Fruit fly (Drosophila melanogaster): ENCODE data around the gene CG15390.

Gene CG15390

dm6 chr2L:2417865-2418264, 43.4 kb downstream of the CG15390 start, which contains the start of gene CG34448:
TSS of gene CG34448 (minus strand) at chr2L:2417965.
- TF ChIP-seq CG8478 (optimal IDR thresholded peaks at IDR 0.05) (no peak), CTCF (optimal IDR thresholded peaks at IDR 0.05) (no peak)

DNA sequence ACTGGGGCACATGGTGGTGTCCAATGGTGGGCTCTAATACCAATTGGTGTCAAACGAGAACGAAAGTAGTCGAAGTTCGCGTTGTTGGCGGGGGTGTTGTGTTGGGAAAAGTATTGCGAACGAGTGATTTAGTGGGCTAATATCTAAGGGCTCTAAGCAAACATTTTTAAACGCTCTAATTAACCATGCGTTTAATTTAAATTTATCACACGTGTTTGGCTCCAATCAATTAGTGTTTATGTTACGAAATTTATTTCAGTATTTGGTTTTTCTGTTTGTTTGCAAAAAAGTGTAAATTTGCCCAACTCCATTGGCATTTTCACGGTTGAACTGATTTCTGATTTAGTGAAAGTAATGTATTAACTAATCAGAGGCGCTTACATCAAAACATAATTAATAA, 45.4 kb downstream of the CG15390 start, which contains the start of gene CG34447:
Gene CG34447 (minus strand): TSS at position 101 of the 400 bp plus-strand sequence.
- TF ChIP-seq CG8478 (optimal IDR thresholded peaks at IDR 0.05) = no peak
- no peak for TF ChIP-seq CTCF (optimal IDR thresholded peaks at IDR 0.05)

dm6 chr2L:2420490-2420889, 46.0 kb downstream of the CG15390 start, which contains the start of gene CG9886:
TSS of gene CG9886 (plus strand) at chr2L:2420830.
- TF ChIP-seq CG8478 (optimal IDR thresholded peaks at IDR 0.05) (no peak), CTCF (optimal IDR thresholded peaks at IDR 0.05) (no peak)

- TF ChIP-seq CG8478 (optimal IDR thresholded peaks at IDR 0.05) = no peak
- TF ChIP-seq CTCF (optimal IDR thresholded peaks at IDR 0.05) = no peak
Measured at dm6 chr2L:2424497-2424896, 50.0 kb downstream of the CG15390 start, which contains the start of gene CG44139. TSS of gene CG44139 (plus strand) at chr2L:2424797.
